Fruit fly (Drosophila melanogaster) whole organism, embryonic: ENCODE results near the gene CG9799.
A peak's percentile ranks its signal among the peaks of the same experiment; 100 is the strongest.

Source experiments
- CG10565 ChIP-seq: fragments of 200-800 bp; sonication (Bioruptor generic); optimal IDR thresholded peaks from 3 replicates; lab custom pipeline; 2016; ENCODE audit warnings: missing biosample characterization, mild to moderate bottlenecking, missing genetic modification characterization
- CG11247 ChIP-seq: fragments of 200-800 bp; sonication (Bioruptor generic); IDR thresholded peaks from 2 replicates; pipeline ENCODE4 v1.3.6; 2022; ENCODE audit warnings: missing biosample characterization, missing genetic modification characterization
- CG11696 ChIP-seq: fragments of 200-800 bp; sonication (Bioruptor generic); IDR thresholded peaks from 2 replicates; pipeline ENCODE4 v1.3.6; 2022; ENCODE audit warnings: missing biosample characterization, missing genetic modification characterization
- CG17328 ChIP-seq: fragments of 200-800 bp; sonication (Bioruptor generic); IDR thresholded peaks from 2 replicates; pipeline ENCODE4 v1.3.6; 2022; ENCODE audit warnings: missing biosample characterization, missing genetic modification characterization
- CG17829 ChIP-seq: fragments of 200-800 bp; optimal IDR thresholded peaks from 2 replicates; lab custom pipeline; 2019; ENCODE audit warnings: missing biosample characterization, mild to moderate bottlenecking, missing genetic modification characterization, moderate library complexity
- CG2889 ChIP-seq: fragments of 200-800 bp; sonication (Bioruptor generic); IDR thresholded peaks from 3 replicates; pipeline ENCODE4 v1.3.6; 2022; ENCODE audit warnings: missing biosample characterization, missing genetic modification characterization
- CG32532 ChIP-seq: fragments of 200-800 bp; sonication (Bioruptor generic); IDR thresholded peaks from 2 replicates; pipeline ENCODE4 v1.3.6; 2022; ENCODE audit warnings: missing biosample characterization, missing genetic modification characterization
- CG43689 ChIP-seq: fragments of 200-800 bp; sonication (Bioruptor generic); IDR thresholded peaks from 2 replicates; pipeline ENCODE4 v1.3.6; 2022; ENCODE audit warnings: missing biosample characterization, missing genetic modification characterization
- CG4730 ChIP-seq: fragments of 200-800 bp; sonication (Bioruptor generic); IDR thresholded peaks from 2 replicates; pipeline ENCODE4 v1.3.6; 2022; ENCODE audit warnings: missing biosample characterization, missing genetic modification characterization
- CG5180 ChIP-seq: fragments of 200-800 bp; sonication (Bioruptor generic); optimal IDR thresholded peaks from 3 replicates; lab custom pipeline; 2017; ENCODE audit warnings: missing biosample characterization, missing genetic modification characterization, mild to moderate bottlenecking, moderate library complexity, missing genetic modification reagents
- CG6175 ChIP-seq: fragments of 200-800 bp; sonication (Bioruptor generic); IDR thresholded peaks from 3 replicates; pipeline ENCODE4 v1.3.6; 2022; ENCODE audit warnings: missing biosample characterization, missing genetic modification characterization
- CG6654 ChIP-seq: fragments of 200-800 bp; sonication (Bioruptor generic); optimal IDR thresholded peaks from 2 replicates; lab custom pipeline; 2017; ENCODE audit warnings: missing biosample characterization, mild to moderate bottlenecking, missing genetic modification characterization
- CG7786 ChIP-seq: fragments of 200-800 bp; sonication (Bioruptor generic); optimal IDR thresholded peaks from 2 replicates; lab custom pipeline; 2016; ENCODE audit warnings: missing biosample characterization, missing genetic modification characterization
- CG7963 ChIP-seq: fragments of 200-800 bp; sonication (Bioruptor generic); IDR thresholded peaks from 3 replicates; pipeline ENCODE4 v1.3.6; 2022; ENCODE audit warnings: missing biosample characterization, missing genetic modification characterization; ENCODE audit not compliant: partially characterized antibody
- D19B ChIP-seq: fragments of 200-800 bp; sonication (Bioruptor generic); optimal IDR thresholded peaks from 2 replicates; lab custom pipeline; 2017; ENCODE audit warnings: missing biosample characterization, mild to moderate bottlenecking, missing genetic modification characterization
- Dll ChIP-seq: fragments of 200-800 bp; sonication (Bioruptor generic); IDR thresholded peaks from 4 replicates; pipeline ENCODE4 v1.3.6; 2022; ENCODE audit warnings: missing biosample characterization, missing genetic modification characterization; ENCODE audit not compliant: partially characterized antibody
- Doc3 ChIP-seq: fragments of 200-800 bp; sonication (Bioruptor generic); IDR thresholded peaks from 3 replicates; pipeline ENCODE4 v1.3.6; 2022; ENCODE audit warnings: missing biosample characterization, missing genetic modification characterization; ENCODE audit not compliant: partially characterized antibody
- Dref ChIP-seq: fragments of 200-800 bp; sonication (Bioruptor generic); IDR thresholded peaks from 2 replicates; pipeline ENCODE4 v1.3.6; 2022; ENCODE audit warnings: missing biosample characterization, missing genetic modification characterization
- HHEX ChIP-seq: fragments of 200-800 bp; sonication (Bioruptor generic); optimal IDR thresholded peaks from 3 replicates; lab custom pipeline; 2017; ENCODE audit warnings: missing biosample characterization, mild to moderate bottlenecking, missing genetic modification characterization, missing genetic modification reagents
- HLH54F ChIP-seq: fragments of 200-800 bp; sonication (Bioruptor generic); optimal IDR thresholded peaks from 3 replicates; lab custom pipeline; 2016; ENCODE audit warnings: missing biosample characterization, missing genetic modification characterization
- HmgZ ChIP-seq: fragments of 200-800 bp; sonication (Bioruptor generic); optimal IDR thresholded peaks from 2 replicates; lab custom pipeline; 2018; ENCODE audit warnings: missing biosample characterization, mild to moderate bottlenecking, missing genetic modification characterization
- Mes4 ChIP-seq: fragments of 200-800 bp; sonication (Bioruptor generic); optimal IDR thresholded peaks from 2 replicates; lab custom pipeline; 2016; ENCODE audit warnings: missing biosample characterization, missing genetic modification characterization
- Six4 ChIP-seq: fragments of 200-800 bp; sonication (Bioruptor generic); optimal IDR thresholded peaks from 2 replicates; lab custom pipeline; 2016; ENCODE audit warnings: missing biosample characterization, missing genetic modification characterization
- Sox100B ChIP-seq: fragments of 200-800 bp; sonication (Bioruptor generic); optimal IDR thresholded peaks from 3 replicates; lab custom pipeline; 2018; ENCODE audit warnings: missing biosample characterization, mild to moderate bottlenecking, missing genetic modification characterization
- Sry-δ ChIP-seq: fragments of 200-800 bp; sonication (Bioruptor generic); optimal IDR thresholded peaks from 2 replicates; lab custom pipeline; 2016; ENCODE audit warnings: missing biosample characterization, missing genetic modification characterization
- Vsx1 ChIP-seq: fragments of 200-800 bp; sonication (Bioruptor generic); optimal IDR thresholded peaks from 2 replicates; lab custom pipeline; 2017; ENCODE audit warnings: missing biosample characterization, mild to moderate bottlenecking, missing genetic modification characterization, missing genetic modification reagents
- abd-A ChIP-seq: fragments of 200-800 bp; sonication (Bioruptor generic); optimal IDR thresholded peaks from 3 replicates; lab custom pipeline; 2019; ENCODE audit warnings: missing biosample characterization, mild to moderate bottlenecking, missing genetic modification characterization, moderate library complexity
- aop ChIP-seq: fragments of 200-800 bp; sonication (Bioruptor generic); IDR thresholded peaks from 2 replicates; pipeline ENCODE4 v1.3.6; 2022; ENCODE audit warnings: missing biosample characterization, missing genetic modification characterization
- ara ChIP-seq: fragments of 200-800 bp; sonication (Bioruptor generic); IDR thresholded peaks from 2 replicates; pipeline ENCODE4 v1.3.6; 2022; ENCODE audit warnings: missing biosample characterization, missing genetic modification characterization
- ash1 ChIP-seq: fragments of 200-800 bp; sonication (Bioruptor generic); optimal IDR thresholded peaks from 2 replicates; lab custom pipeline; 2018; ENCODE audit warnings: missing biosample characterization, mild to moderate bottlenecking, missing genetic modification characterization
- ato ChIP-seq: fragments of 200-800 bp; sonication (Bioruptor generic); IDR thresholded peaks from 2 replicates; pipeline ENCODE4 v1.3.6; 2022; ENCODE audit warnings: missing biosample characterization, missing genetic modification characterization; ENCODE audit not compliant: partially characterized antibody
- az2 ChIP-seq: fragments of 200-800 bp; sonication (Bioruptor generic); optimal IDR thresholded peaks from 3 replicates; lab custom pipeline; 2016; ENCODE audit warnings: missing biosample characterization, missing genetic modification characterization
- bsh ChIP-seq, 2 experiments: fragments of 200-800 bp; sonication (Bioruptor generic); optimal IDR thresholded peaks; 2 replicates each; lab custom pipeline; 2017 to 2018; ENCODE audit warnings: mild to moderate bottlenecking in 2 of 2, missing biosample characterization in 2 of 2, missing genetic modification characterization in 2 of 2, moderate library complexity in 1 of 2
- cg ChIP-seq: fragments of 200-800 bp; sonication (Bioruptor generic); optimal IDR thresholded peaks from 3 replicates; lab custom pipeline; 2019; ENCODE audit warnings: missing biosample characterization, mild to moderate bottlenecking, missing genetic modification characterization, moderate library complexity
- fd96Cb ChIP-seq: fragments of 200-800 bp; sonication (Bioruptor generic); optimal IDR thresholded peaks from 2 replicates; lab custom pipeline; 2018; ENCODE audit warnings: missing biosample characterization, mild to moderate bottlenecking, missing genetic modification characterization, moderate library complexity
- gcm ChIP-seq: fragments of 200-800 bp; sonication (Bioruptor generic); optimal IDR thresholded peaks from 2 replicates; lab custom pipeline; 2019; ENCODE audit warnings: missing biosample characterization, mild to moderate bottlenecking, missing genetic modification characterization, moderate library complexity
- ham ChIP-seq: fragments of 200-800 bp; sonication (Bioruptor generic); IDR thresholded peaks from 2 replicates; pipeline ENCODE4 v1.3.6; 2022; ENCODE audit warnings: missing biosample characterization, missing genetic modification characterization
- ind ChIP-seq: fragments of 200-800 bp; sonication (Bioruptor generic); optimal IDR thresholded peaks from 3 replicates; lab custom pipeline; 2016; ENCODE audit warnings: missing biosample characterization, missing genetic modification characterization
- jumu ChIP-seq: fragments of 200-800 bp; sonication (Bioruptor generic); optimal IDR thresholded peaks from 3 replicates; lab custom pipeline; 2016; ENCODE audit warnings: missing biosample characterization, missing genetic modification characterization
- ken ChIP-seq: fragments of 200-800 bp; sonication (Bioruptor generic); IDR thresholded peaks from 3 replicates; pipeline ENCODE4 v1.3.6; 2022; ENCODE audit warnings: missing biosample characterization, missing genetic modification characterization
- knrl ChIP-seq: fragments of 200-800 bp; sonication (Bioruptor generic); IDR thresholded peaks from 3 replicates; pipeline ENCODE4 v1.3.6; 2022; ENCODE audit warnings: missing biosample characterization, missing genetic modification characterization; ENCODE audit not compliant: partially characterized antibody
- lbe ChIP-seq: fragments of 200-800 bp; sonication (Bioruptor generic); optimal IDR thresholded peaks from 2 replicates; lab custom pipeline; 2016; ENCODE audit warnings: missing biosample characterization, mild to moderate bottlenecking, missing genetic modification characterization
- luna ChIP-seq: fragments of 200-800 bp; sonication (Bioruptor generic); optimal IDR thresholded peaks from 2 replicates; lab custom pipeline; 2016; ENCODE audit warnings: missing biosample characterization, missing genetic modification characterization
- p53 ChIP-seq: fragments of 200-800 bp; sonication (Bioruptor generic); optimal IDR thresholded peaks from 2 replicates; lab custom pipeline; 2016; ENCODE audit warnings: missing biosample characterization, missing genetic modification characterization
- pho ChIP-seq: fragments of 200-800 bp; sonication (Bioruptor generic); optimal IDR thresholded peaks from 2 replicates; lab custom pipeline; 2016; ENCODE audit warnings: missing biosample characterization, missing genetic modification characterization
- ranshi ChIP-seq: fragments of 200-800 bp; sonication (Bioruptor generic); IDR thresholded peaks from 2 replicates; pipeline ENCODE4 v1.3.6; 2022; ENCODE audit warnings: missing biosample characterization, missing genetic modification characterization
- ro ChIP-seq: fragments of 200-800 bp; sonication (Bioruptor generic); IDR thresholded peaks from 2 replicates; pipeline ENCODE4 v1.3.6; 2022; ENCODE audit warnings: missing biosample characterization, missing genetic modification characterization
- trh ChIP-seq: fragments of 200-800 bp; sonication (Bioruptor generic); optimal IDR thresholded peaks from 2 replicates; lab custom pipeline; 2016; ENCODE audit warnings: missing biosample characterization, missing genetic modification characterization
- vfl ChIP-seq: fragments of 200-800 bp; sonication (Bioruptor generic); optimal IDR thresholded peaks from 2 replicates; lab custom pipeline; 2016; ENCODE audit warnings: missing biosample characterization, missing genetic modification characterization
- z ChIP-seq: fragments of 200-800 bp; sonication (Bioruptor generic); IDR thresholded peaks from 3 replicates; pipeline ENCODE4 v1.3.6; 2022; ENCODE audit warnings: missing biosample characterization, missing genetic modification characterization
- zen ChIP-seq: fragments of 200-800 bp; sonication (Bioruptor generic); optimal IDR thresholded peaks from 3 replicates; lab custom pipeline; 2018; ENCODE audit warnings: missing biosample characterization, mild to moderate bottlenecking, missing genetic modification characterization, moderate library complexity

The CG9799 gene

DNA sequence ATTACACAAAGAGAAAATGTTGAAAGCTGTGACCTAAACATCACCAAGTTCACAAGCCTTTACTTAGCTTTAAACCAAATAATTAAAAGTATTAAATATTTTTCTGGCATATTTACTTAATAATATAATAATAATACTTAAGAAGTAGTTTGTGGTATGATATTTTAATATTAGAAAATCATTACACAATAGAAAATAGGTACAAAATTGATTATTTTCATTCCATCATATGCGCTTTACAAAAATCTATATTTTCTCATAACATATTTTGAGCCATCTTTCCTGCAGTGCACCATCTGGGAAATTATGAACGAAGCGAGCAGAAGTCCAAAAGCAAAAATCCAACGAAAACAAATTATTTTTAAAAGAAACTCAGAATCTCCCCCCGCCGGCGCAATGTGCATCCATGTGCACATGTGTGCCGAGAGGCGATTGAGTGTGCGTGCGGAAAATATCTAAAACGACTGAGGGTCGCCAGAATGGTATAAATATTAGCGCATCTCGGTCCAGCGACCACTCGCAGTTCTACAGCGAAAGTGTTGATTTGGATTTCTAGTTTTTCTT, 37.0 kb upstream of the CG9799 start, which contains the start of gene Act87E (continued):
- TF ChIP-seq CG4730 (GFP tag; lab: Robert Waterston, UW) (0 out of 2 replicates have a peak, but pooled peaks have one; percentile 19), vfl (GFP tag; lab: Kevin White, UChicago) (no peak), CG17328 (no peak), Sry-δ (GFP tag; lab: Kevin White, UChicago) (no peak), Dref (GFP tag; lab: Robert Waterston, UW) (no peak), ara (GFP tag; lab: Robert Waterston, UW) (peak; percentile 68), CG17829 (tag; lab: Kevin White, UChicago) (peak; percentile 85), lbe (GFP tag; lab: Kevin White, UChicago) (no peak), Dll (GFP tag; lab: Robert Waterston, UW) (no peak), Doc3 (no peak), ro (no peak), ato (GFP tag; lab: Robert Waterston, UW) (no peak), jumu (GFP tag; lab: Kevin White, UChicago) (no peak), Vsx1 (peak; percentile 16), p53 (GFP tag; lab: Kevin White, UChicago) (no peak), CG6175 (GFP tag; lab: Robert Waterston, UW) (no peak), ken (GFP tag; lab: Robert Waterston, UW) (no peak), ash1 (GFP tag; lab: Kevin White, UChicago) (no peak), CG5180 (peak; percentile 43), Mes4 (GFP tag; lab: Kevin White, UChicago) (no peak), CG7963 (GFP tag; lab: Robert Waterston, UW) (no peak), ranshi (no peak; the same call in 1 of the 2 replicates), ham (GFP tag; lab: Robert Waterston, UW) (no peak), bsh (GFP tag; optimal IDR thresholded peaks at IDR 0.05; lab: Kevin White, UChicago) (peak in 1 of 2 experiments; percentile 68), z (GFP tag; lab: Robert Waterston, UW) (no peak), pho (GFP tag; lab: Kevin White, UChicago) (no peak), CG6654 (peak; percentile 14), CG43689 (GFP tag; lab: Robert Waterston, UW) (no peak), HLH54F (no peak), trh (GFP tag; lab: Kevin White, UChicago) (no peak), HHEX (peak; percentile 29), az2 (GFP tag; lab: Kevin White, UChicago) (peak; percentile 40), gcm (GFP tag; lab: Kevin White, UChicago) (peak; percentile 60), luna (GFP tag; lab: Kevin White, UChicago) (no peak), HmgZ (no peak), Six4 (peak; percentile 40), CG11247 (GFP tag; lab: Robert Waterston, UW) (0 out of 2 replicates have a peak, but pooled peaks have one; percentile 18), CG2889 (GFP tag; lab: Robert Waterston, UW) (no peak), Sox100B (peak; percentile 85), abd-A (tag; lab: Kevin White, UChicago) (no peak), CG10565 (GFP tag; lab: Kevin White, UChicago) (no peak), cg (GFP tag; lab: Kevin White, UChicago) (peak; percentile 38), fd96Cb (tag; lab: Kevin White, UChicago) (peak; percentile 75), zen (tag; lab: Kevin White, UChicago) (peak; percentile 36), knrl (GFP tag; lab: Robert Waterston, UW) (no peak), aop (GFP tag; lab: Robert Waterston, UW) (no peak), D19B (GFP tag; lab: Kevin White, UChicago) (no peak), CG11696 (GFP tag; lab: Robert Waterston, UW) (no peak), CG32532 (GFP tag; lab: Robert Waterston, UW) (no peak), ind (GFP tag; lab: Kevin White, UChicago) (peak; percentile 42), CG7786 (no peak)
